Fruit fly (Drosophila melanogaster): ENCODE measurements around the gene bnl.

The bnl gene

DNA sequence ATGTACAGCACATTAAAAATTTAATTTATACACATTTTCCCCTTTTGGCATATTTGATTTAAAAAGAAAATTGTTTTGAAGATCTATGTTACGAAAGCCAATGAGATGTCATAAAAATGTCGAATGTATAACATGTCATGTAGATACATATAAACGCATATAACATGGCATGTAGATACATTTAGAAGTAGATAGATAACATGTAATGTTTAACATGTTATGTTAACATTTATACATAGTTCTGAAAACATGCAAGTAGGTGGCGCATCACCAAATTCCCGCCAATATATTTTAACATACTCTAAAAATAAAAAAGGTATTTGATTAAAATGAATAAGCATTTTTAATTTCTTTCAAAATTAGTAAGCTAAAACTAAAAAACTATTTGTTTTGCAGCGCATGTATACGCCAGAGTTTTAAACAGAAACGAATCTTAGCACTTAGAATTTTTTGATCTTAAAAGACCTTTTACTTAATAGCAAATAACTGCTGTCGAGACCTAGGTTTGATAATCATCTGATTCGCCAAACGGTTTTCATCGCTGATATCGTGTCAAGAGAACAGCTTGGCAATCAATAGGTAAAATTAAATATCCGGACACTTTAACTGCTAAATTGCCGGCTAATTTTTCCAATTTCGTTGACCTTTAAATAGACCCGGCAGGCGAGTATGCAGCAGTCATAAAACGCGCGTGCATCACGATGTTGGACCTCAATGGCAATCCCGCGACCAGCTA lies 58.4 kb downstream of the bnl start, which contains the start of gene Acsx2:
Gene Acsx2, plus strand, starts transcription at position 686 of the 736 bp plus-strand sequence.
- TF ChIP-seq ttk (optimal IDR thresholded peaks at IDR 0.05) = no peak
- no peak for TF ChIP-seq Sin3A (optimal IDR thresholded peaks at IDR 0.05)
- no peak for TF ChIP-seq h (optimal IDR thresholded peaks at IDR 0.05)
- TF ChIP-seq psq (optimal IDR thresholded peaks at IDR 0.05) = no peak
- no peak for TF ChIP-seq Myc (optimal IDR thresholded peaks at IDR 0.05)
- TF ChIP-seq insv (optimal IDR thresholded peaks at IDR 0.05) = no peak

DNA sequence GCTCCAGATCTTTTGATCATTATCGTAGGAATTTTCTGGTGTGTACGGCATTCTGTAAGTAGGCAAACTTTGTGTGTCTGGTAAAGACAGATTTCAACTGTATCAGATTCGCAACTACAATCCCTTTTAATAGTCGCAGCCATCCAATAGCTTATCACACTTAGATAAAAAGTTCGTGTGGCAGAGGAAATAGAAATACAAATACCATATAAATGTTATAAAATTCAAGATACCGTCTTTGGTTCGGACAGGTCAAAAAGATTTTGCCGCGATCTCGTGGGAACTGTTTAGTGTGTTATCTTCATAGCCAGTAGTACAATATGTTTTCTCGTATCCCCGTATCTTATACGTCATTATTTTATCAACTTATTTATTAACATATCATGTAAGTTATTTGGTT lies 59.4 kb downstream of the bnl start, which contains the start of gene Acsx1R:
Gene Acsx1R, minus strand, starts transcription at position 101 of the 400 bp plus-strand sequence.
- TF ChIP-seq psq (optimal IDR thresholded peaks at IDR 0.05) (no peak), Sin3A (optimal IDR thresholded peaks at IDR 0.05) (no peak), insv (optimal IDR thresholded peaks at IDR 0.05) (no peak), Myc (optimal IDR thresholded peaks at IDR 0.05) (no peak), ttk (optimal IDR thresholded peaks at IDR 0.05) (no peak), h (optimal IDR thresholded peaks at IDR 0.05) (no peak)

- TF ChIP-seq Sin3A (optimal IDR thresholded peaks at IDR 0.05) = no peak
- no peak for TF ChIP-seq insv (optimal IDR thresholded peaks at IDR 0.05)
- TF ChIP-seq h (optimal IDR thresholded peaks at IDR 0.05) = no peak
- TF ChIP-seq Myc (optimal IDR thresholded peaks at IDR 0.05) = no peak
- TF ChIP-seq ttk (optimal IDR thresholded peaks at IDR 0.05) = no peak
- TF ChIP-seq psq (optimal IDR thresholded peaks at IDR 0.05) = no peak
Measured at dm6 chr3R:19774149-19774548, 62.5 kb downstream of the bnl start.

DNA sequence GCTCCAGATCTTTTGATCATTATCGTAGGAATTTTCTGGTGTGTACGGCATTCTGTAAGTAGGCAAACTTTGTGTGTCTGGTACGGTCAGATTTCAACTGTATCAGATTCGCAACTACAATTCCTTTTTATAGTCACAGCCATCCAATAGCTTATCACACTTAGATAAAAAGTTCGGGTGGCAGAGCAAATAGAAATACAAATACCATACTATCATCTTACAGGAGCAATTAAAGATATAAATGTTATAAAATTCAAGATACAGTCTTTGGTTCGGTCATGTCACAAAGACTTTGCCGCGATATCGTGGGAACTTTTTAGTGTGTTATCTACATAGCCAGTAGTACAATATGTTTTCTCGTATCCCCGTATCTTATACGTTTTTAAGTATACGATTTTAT lies 63.5 kb downstream of the bnl start, which contains the start of gene Acsx1L:
Gene Acsx1L, minus strand, starts transcription at position 101 of the 400 bp plus-strand sequence.
- TF ChIP-seq h (optimal IDR thresholded peaks at IDR 0.05) (no peak), ttk (optimal IDR thresholded peaks at IDR 0.05) (no peak), Myc (optimal IDR thresholded peaks at IDR 0.05) (no peak), insv (optimal IDR thresholded peaks at IDR 0.05) (no peak), psq (optimal IDR thresholded peaks at IDR 0.05) (no peak), Sin3A (optimal IDR thresholded peaks at IDR 0.05) (no peak)
